Worm (Caenorhabditis elegans): ENCODE data around the gene C04H5.1.

DNA sequence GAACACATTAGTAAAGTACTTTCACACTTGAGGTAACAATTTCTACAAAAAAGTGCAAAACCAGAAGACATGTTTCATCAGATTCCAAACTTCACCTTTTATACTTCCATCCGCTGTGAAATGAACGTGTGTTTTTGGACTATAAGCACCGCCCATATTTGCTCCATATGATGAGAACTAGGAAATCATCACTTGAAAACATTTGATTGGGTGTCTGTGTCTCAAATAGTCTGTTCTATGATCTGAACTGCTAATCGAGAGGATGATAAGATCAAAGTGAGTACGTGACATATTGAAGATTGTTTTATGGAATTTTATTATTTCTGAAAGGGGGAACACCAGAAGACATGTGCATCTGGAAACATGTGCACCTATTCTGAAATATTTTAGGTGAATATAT lies 38.8 kb upstream of the C04H5.1 start:
- TF ChIP-seq flt-1 (GFP tag; IDR thresholded peaks at IDR 0.05) (no peak), ref-1 (GFP tag; conservative IDR thresholded peaks at IDR 0.05) (no peak)

All from whole organism, midembryonic.